Fruit fly (Drosophila melanogaster): ENCODE results near the gene CG31457.

Gene CG31457

dm6 chr3R:23149021-23149571, 21.3 kb upstream of the CG31457 start (continued):
- TF ChIP-seq crp (GFP tag; optimal IDR thresholded peaks at IDR 0.05) (no peak), CG4328 (GFP tag; optimal IDR thresholded peaks at IDR 0.05) (no peak), gsb (GFP tag; IDR thresholded peaks at IDR 0.05) (no peak), ro (GFP tag; IDR thresholded peaks at IDR 0.05) (no peak), cato (GFP tag; optimal IDR thresholded peaks at IDR 0.05; ENCODE audit: borderline replicate concordance) (no peak), CG14860 (GFP tag; IDR thresholded peaks at IDR 0.05; ENCODE audit: partially characterized antibody) (no peak), CG2202 (tag; optimal IDR thresholded peaks at IDR 0.05) (peak; percentile 8), Lpt (GFP tag; optimal IDR thresholded peaks at IDR 0.05) (no peak), Chrac-16 (GFP tag; optimal IDR thresholded peaks at IDR 0.05) (no peak), onecut (GFP tag; IDR thresholded peaks at IDR 0.05) (no peak), disco-r (GFP tag; optimal IDR thresholded peaks at IDR 0.05) (no peak), Abd-B (GFP tag; optimal IDR thresholded peaks at IDR 0.05) (no peak), CG11247 (GFP tag; IDR thresholded peaks at IDR 0.05) (no peak), CG7556 (GFP tag; optimal IDR thresholded peaks at IDR 0.05) (peak; percentile 47), CG6689 (GFP tag; IDR thresholded peaks at IDR 0.05) (peak; percentile 48; the same call in 1 of the 2 replicates), zfh2 (GFP tag; optimal IDR thresholded peaks at IDR 0.05) (no peak), esg (GFP tag; conservative IDR thresholded peaks at IDR 0.05) (no peak), fd3F (GFP tag; optimal IDR thresholded peaks at IDR 0.05) (no peak), CG10565 (GFP tag; optimal IDR thresholded peaks at IDR 0.05) (no peak), CG43689 (GFP tag; IDR thresholded peaks at IDR 0.05) (no peak), CG6765 (GFP tag; optimal IDR thresholded peaks at IDR 0.05) (no peak), phol (tag; optimal IDR thresholded peaks at IDR 0.05) (peak; percentile 56), zf30C (GFP tag; optimal IDR thresholded peaks at IDR 0.05) (peak; percentile 92), Hr3 (GFP tag; optimal IDR thresholded peaks at IDR 0.05) (no peak), pb (GFP tag; optimal IDR thresholded peaks at IDR 0.05) (no peak), Xbp1 (GFP tag; optimal IDR thresholded peaks at IDR 0.05) (peak; percentile 9), Hmx (GFP tag; optimal IDR thresholded peaks at IDR 0.05) (no peak), CG7839 (tag; optimal IDR thresholded peaks at IDR 0.05) (no peak), CG13123 (GFP tag; optimal IDR thresholded peaks at IDR 0.05) (no peak), CG33557 (GFP tag; optimal IDR thresholded peaks at IDR 0.05) (peak; percentile 62), ems (GFP tag; optimal IDR thresholded peaks at IDR 0.05) (no peak), kni (GFP tag; optimal IDR thresholded peaks at IDR 0.05) (peak; percentile 52), amos (GFP tag; IDR thresholded peaks at IDR 0.05; ENCODE audit: partially characterized antibody) (no peak), Side (GFP tag; optimal IDR thresholded peaks at IDR 0.05) (no peak), CG1647 (GFP tag; optimal IDR thresholded peaks at IDR 0.05) (no peak), CG10654 (GFP tag; optimal IDR thresholded peaks at IDR 0.05) (no peak), Fer2 (tag; optimal IDR thresholded peaks at IDR 0.05) (no peak), slbo (GFP tag; IDR thresholded peaks at IDR 0.05) (no peak), ssp (GFP tag; IDR thresholded peaks at IDR 0.05) (no peak), CG2199 (GFP tag; IDR thresholded peaks at IDR 0.05) (no peak), bcd (GFP tag; optimal IDR thresholded peaks at IDR 0.05) (no peak), CG12104 (GFP tag; optimal IDR thresholded peaks at IDR 0.05) (no peak), CG2129 (GFP tag; IDR thresholded peaks at IDR 0.05; ENCODE audit: partially characterized antibody) (no peak), so (GFP tag; IDR thresholded peaks at IDR 0.05) (0 out of 3 replicates have a peak, but pooled peaks have one; percentile 20), Nf-YB (GFP tag; optimal IDR thresholded peaks at IDR 0.05) (no peak), lilli (GFP tag; optimal IDR thresholded peaks at IDR 0.05) (no peak), CG1529 (GFP tag; optimal IDR thresholded peaks at IDR 0.05) (no peak), H2.0 (GFP tag; IDR thresholded peaks at IDR 0.05) (no peak), vfl (GFP tag; optimal IDR thresholded peaks at IDR 0.05) (no peak), CG31441 (GFP tag; IDR thresholded peaks at IDR 0.05) (peak; percentile 60), dmrt99B (tag; optimal IDR thresholded peaks at IDR 0.05) (no peak)
